Worm (Caenorhabditis elegans) whole organism, late embryonic: ENCODE results near the gene pir-1.

Source experiments
- ama-1 ChIP-seq: fragments of 150-350 bp; optimal IDR thresholded peaks from 2 replicates; lab custom pipeline; 2014
- fkh-10 ChIP-seq: fragments of 150-350 bp; optimal IDR thresholded peaks from 2 replicates; lab custom pipeline; 2014; ENCODE audit warnings: missing biosample characterization, missing genetic modification reagents, missing genetic modification characterization
- nhr-232 ChIP-seq: sonication (generic microtip); optimal IDR thresholded peaks from 2 replicates; lab custom pipeline; 2016; ENCODE audit warnings: missing genetic modification characterization, missing compliant biosample characterization
- tbx-2 ChIP-seq: sonication (generic microtip); optimal IDR thresholded peaks from 2 replicates; lab custom pipeline; 2016; ENCODE audit warnings: missing genetic modification characterization, missing compliant biosample characterization

DNA sequence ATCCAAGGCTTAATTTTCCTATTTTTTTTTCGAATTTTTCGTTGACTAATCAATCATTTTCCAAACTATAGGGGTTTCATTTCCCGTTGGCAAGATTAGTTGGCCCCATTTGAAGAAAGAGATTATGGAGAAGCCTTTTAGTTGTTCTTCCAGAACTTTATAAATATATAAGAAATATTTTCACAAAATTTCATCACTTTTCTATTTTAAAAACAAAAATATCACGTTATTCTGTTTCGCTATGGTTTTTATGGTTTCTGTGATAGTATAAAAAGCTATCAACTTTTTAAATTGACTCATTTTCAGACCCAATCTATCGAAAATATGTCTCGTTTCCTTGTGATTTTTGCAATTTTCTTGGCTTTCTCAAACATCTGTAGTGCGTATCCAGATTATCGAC is 41.2 kb upstream of the pir-1 start, which contains the start of gene nlp-78:
- no peak for TF ChIP-seq tbx-2 (tag; lab: Kevin White, UChicago)
- no peak for TF ChIP-seq fkh-10 (GFP tag; lab: Kevin White, UChicago)
- no peak for TF ChIP-seq nhr-232 (tag; lab: Kevin White, UChicago)
- no peak for TF ChIP-seq ama-1 (lab: Kevin White, UChicago)
